Worm (Caenorhabditis elegans) whole organism, early embryonic: ENCODE data around the gene T08A11.1.

Source experiments
- B0310.2 ChIP-seq: sonication (generic microtip); optimal IDR thresholded peaks from 2 replicates; lab custom pipeline; 2016; ENCODE audit warnings: mild to moderate bottlenecking, missing genetic modification characterization, missing compliant biosample characterization
- F13C5.2 ChIP-seq: sonication (generic microtip); optimal IDR thresholded peaks from 2 replicates; lab custom pipeline; 2017; ENCODE audit warnings: mild to moderate bottlenecking, missing genetic modification characterization, inconsistent platforms, missing compliant biosample characterization
- aly-1 ChIP-seq: sonication (generic microtip); optimal IDR thresholded peaks from 2 replicates; lab custom pipeline; 2016; ENCODE audit warnings: missing genetic modification characterization, missing compliant biosample characterization
- ama-1 ChIP-seq: fragments of 150-350 bp; optimal IDR thresholded peaks from 2 replicates; lab custom pipeline; 2014
- ceh-13 ChIP-seq: fragments of 200-800 bp; sonication (Bioruptor generic); optimal IDR thresholded peaks from 2 replicates; lab custom pipeline; 2018; ENCODE audit warnings: mild to moderate bottlenecking, missing genetic modification characterization, missing compliant biosample characterization
- ceh-36 ChIP-seq: sonication (generic microtip); optimal IDR thresholded peaks from 2 replicates; lab custom pipeline; 2016; ENCODE audit warnings: missing genetic modification characterization, inconsistent platforms, missing compliant biosample characterization
- ets-7 ChIP-seq: sonication (generic microtip); optimal IDR thresholded peaks from 2 replicates; lab custom pipeline; 2016; ENCODE audit warnings: missing genotype, missing genetic modification characterization, missing compliant biosample characterization
- flt-1 ChIP-seq: fragments of 200-800 bp; sonication (Bioruptor generic); IDR thresholded peaks from 2 replicates; pipeline ENCODE4 v1.3.6; 2022; ENCODE audit warnings: missing genetic modification characterization, missing compliant biosample characterization
- hmbx-1 ChIP-seq: sonication (generic microtip); optimal IDR thresholded peaks from 2 replicates; lab custom pipeline; 2016; ENCODE audit warnings: mild to moderate bottlenecking, missing genetic modification characterization, missing compliant biosample characterization
- hmg-4 ChIP-seq: fragments of 200-800 bp; sonication (Bioruptor generic); optimal IDR thresholded peaks from 2 replicates; lab custom pipeline; 2018; ENCODE audit warnings: mild to moderate bottlenecking, missing genetic modification characterization, missing compliant biosample characterization
- hnd-1 ChIP-seq: sonication (generic microtip); optimal IDR thresholded peaks from 2 replicates; lab custom pipeline; 2016; ENCODE audit warnings: missing genetic modification characterization, missing compliant biosample characterization
- pes-1 ChIP-seq: fragments of 200-800 bp; sonication (Bioruptor generic); IDR thresholded peaks from 2 replicates; pipeline ENCODE4 v1.3.6; 2022; ENCODE audit warnings: missing genetic modification reagents, missing genetic modification characterization, missing compliant biosample characterization
- scrt-1 ChIP-seq: fragments of 200-800 bp; sonication (Bioruptor generic); IDR thresholded peaks from 2 replicates; pipeline ENCODE4 v1.3.6; 2022; ENCODE audit warnings: missing genetic modification characterization, missing compliant biosample characterization
- sea-1 ChIP-seq: fragments of 200-800 bp; sonication (Bioruptor generic); conservative IDR thresholded peaks from 2 replicates; pipeline ENCODE4 v1.3.6; 2022; ENCODE audit warnings: missing genetic modification characterization, missing compliant biosample characterization
- tbx-11 ChIP-seq: fragments of 200-800 bp; sonication (Bioruptor generic); IDR thresholded peaks from 2 replicates; pipeline ENCODE4 v1.3.6; 2022; ENCODE audit warnings: missing genetic modification characterization, missing compliant biosample characterization
- tbx-37 ChIP-seq: fragments of 200-800 bp; sonication (Bioruptor generic); conservative IDR thresholded peaks from 2 replicates; pipeline ENCODE4 v1.3.6; 2022; ENCODE audit warnings: missing genetic modification reagents, missing genetic modification characterization, missing compliant biosample characterization
- tra-4 ChIP-seq: sonication (generic microtip); optimal IDR thresholded peaks from 2 replicates; lab custom pipeline; 2017; ENCODE audit warnings: missing genetic modification characterization, missing compliant biosample characterization

The T08A11.1 gene

DNA sequence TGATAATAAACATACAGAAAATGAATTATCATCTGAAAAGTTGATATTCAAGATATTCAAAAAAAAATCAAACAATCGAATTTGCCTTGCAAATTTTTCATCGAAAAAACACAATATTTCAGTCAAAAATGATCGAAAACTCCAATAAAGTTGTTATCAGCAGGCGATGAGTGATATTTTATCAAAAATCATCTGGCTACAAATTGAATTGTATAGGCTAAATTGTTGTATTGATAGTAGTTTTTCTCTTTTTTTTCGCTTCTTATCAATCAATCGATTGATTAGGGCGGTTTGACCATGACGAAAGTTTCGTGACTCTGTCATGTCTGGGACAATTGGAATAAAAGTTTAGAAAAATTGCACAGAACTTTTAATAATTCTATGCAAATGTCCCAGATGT lies 22.8 kb downstream of the T08A11.1 start:
- no peak for TF ChIP-seq flt-1 (GFP tag; lab: Robert Waterston, UW)
- no peak for TF ChIP-seq scrt-1 (GFP tag; lab: Robert Waterston, UW)
- TF ChIP-seq B0310.2 (tag; lab: Kevin White, UChicago): no peak
- TF ChIP-seq pes-1 (GFP tag; lab: Robert Waterston, UW): no peak
- TF ChIP-seq hnd-1 (tag; lab: Kevin White, UChicago): no peak
- no peak for TF ChIP-seq aly-1 (tag; lab: Kevin White, UChicago)
- TF ChIP-seq tbx-11 (GFP tag; lab: Robert Waterston, UW): no peak
- TF ChIP-seq hmg-4 (GFP tag; lab: Kevin White, UChicago): no peak
- no peak for TF ChIP-seq ceh-36 (tag; lab: Kevin White, UChicago)
- no peak for TF ChIP-seq ceh-13 (GFP tag; lab: Kevin White, UChicago)
- TF ChIP-seq hmbx-1 (tag; lab: Kevin White, UChicago): no peak
- TF ChIP-seq tra-4 (tag; lab: Kevin White, UChicago): no peak
- no peak for TF ChIP-seq tbx-37 (GFP tag; lab: Robert Waterston, UW)
- no peak for TF ChIP-seq sea-1 (GFP tag; lab: Robert Waterston, UW)
- no peak for TF ChIP-seq ama-1 (lab: Kevin White, UChicago)
- no peak for TF ChIP-seq ets-7
- no peak for TF ChIP-seq F13C5.2 (tag; lab: Kevin White, UChicago)

DNA sequence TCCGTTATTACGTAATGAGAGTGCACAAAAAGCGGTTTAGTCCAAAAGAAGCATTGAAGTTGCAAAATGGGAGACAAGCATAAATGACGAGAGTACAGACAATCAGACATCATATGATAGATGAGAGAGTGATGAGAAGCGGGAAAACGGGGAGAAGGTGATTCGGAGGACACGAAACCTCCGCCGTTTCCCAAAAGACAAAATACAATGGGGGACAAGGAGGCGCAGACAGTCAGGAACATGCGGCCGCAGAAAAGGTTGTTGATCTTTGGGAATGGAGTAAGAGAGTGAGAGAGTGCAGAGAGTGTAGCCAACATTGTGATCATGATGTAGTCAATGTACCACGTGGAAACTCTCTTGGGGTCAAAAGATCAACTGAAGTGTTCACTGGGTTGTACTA lies 25.3 kb downstream of the T08A11.1 start:
- TF ChIP-seq hmg-4 (GFP tag; lab: Kevin White, UChicago) (peak; percentile 15), pes-1 (GFP tag; lab: Robert Waterston, UW) (no peak)

DNA sequence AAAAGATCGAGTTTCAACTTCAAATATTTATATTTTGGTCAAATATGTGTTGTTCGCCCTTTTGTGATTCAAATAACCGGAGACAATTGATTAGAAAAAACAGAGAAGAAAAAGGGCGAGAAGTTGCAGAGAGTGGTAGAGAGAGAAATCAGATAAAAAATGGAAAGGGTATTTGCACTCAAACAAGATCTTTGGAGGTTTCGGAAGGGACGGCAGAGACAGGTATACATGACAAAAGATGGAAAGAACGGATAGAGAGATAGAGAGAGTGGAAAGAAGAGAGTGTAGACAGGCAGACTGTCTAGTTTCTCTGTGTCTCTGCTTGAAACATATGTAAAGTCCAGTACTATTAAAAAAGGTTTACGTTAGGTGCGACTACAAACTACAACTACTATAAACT lies 26.8 kb downstream of the T08A11.1 start:
- TF ChIP-seq sea-1 (GFP tag; lab: Robert Waterston, UW): no peak
- TF ChIP-seq ceh-13 (GFP tag; lab: Kevin White, UChicago): no peak
- no peak for TF ChIP-seq tbx-11 (GFP tag; lab: Robert Waterston, UW)
- no peak for TF ChIP-seq F13C5.2 (tag; lab: Kevin White, UChicago)
- no peak for TF ChIP-seq flt-1 (GFP tag; lab: Robert Waterston, UW)

DNA sequence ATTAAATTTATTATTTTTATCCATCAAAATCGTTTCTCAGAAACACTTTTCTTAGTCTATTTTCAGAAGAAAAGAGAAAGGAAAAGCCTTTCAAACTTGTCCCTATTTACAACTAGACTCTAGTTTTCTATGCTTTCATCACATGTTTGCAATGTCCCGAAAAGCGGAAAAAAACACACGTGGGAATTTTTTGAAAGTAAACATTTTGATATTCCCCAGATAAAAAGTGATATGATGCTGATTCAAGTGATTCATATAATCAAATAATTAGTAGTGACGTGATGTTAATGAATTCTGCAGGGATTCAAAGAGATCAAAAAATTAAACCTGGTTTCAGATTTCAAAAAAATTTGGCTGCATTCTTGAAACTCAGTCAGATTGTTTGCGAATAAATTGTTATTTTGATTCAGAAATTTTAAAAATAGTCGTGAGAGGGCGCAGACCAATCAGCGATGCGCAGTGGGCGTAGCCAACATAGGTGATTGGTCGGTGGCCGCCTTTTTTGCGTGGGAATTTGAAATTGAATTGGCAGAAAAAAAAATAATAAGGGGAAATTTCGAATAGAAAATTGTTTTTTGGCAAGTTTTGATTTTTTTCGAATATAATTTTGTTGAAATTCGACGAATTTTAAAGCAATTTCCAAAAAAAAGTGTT lies 28.2 kb downstream of the T08A11.1 start:
- TF ChIP-seq hmbx-1 (tag; lab: Kevin White, UChicago) (no peak), ama-1 (lab: Kevin White, UChicago) (no peak), ets-7 (no peak), scrt-1 (GFP tag; lab: Robert Waterston, UW) (no peak), F13C5.2 (tag; lab: Kevin White, UChicago) (no peak), tra-4 (tag; lab: Kevin White, UChicago) (no peak), B0310.2 (tag; lab: Kevin White, UChicago) (no peak), hmg-4 (GFP tag; lab: Kevin White, UChicago) (no peak), tbx-37 (GFP tag; lab: Robert Waterston, UW) (no peak), ceh-36 (tag; lab: Kevin White, UChicago) (no peak), hnd-1 (tag; lab: Kevin White, UChicago) (no peak)

DNA sequence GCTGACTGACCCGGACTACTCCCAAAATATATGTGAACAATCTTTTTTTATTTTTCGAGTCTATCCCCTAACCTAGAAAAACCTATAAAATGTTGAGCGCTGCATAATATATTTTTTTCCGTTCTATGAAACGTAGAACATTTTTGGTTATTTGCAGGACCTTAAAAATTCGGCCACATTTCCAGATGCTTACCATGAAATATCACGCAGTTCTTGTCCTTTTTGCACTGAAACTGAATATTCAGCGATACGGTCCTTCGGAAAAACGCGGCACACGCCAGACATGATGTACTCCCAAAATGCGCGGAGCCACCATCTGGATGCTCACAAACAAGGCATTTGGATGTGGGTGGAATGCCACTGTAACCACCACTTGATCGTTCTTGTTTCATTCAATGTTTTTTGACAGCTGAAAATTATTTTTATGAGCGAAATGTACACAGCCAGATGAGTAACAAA lies 30.1 kb downstream of the T08A11.1 start, which contains the start of gene nhr-20:
nhr-20 (minus strand) TSS at position 409 of the 459 bp plus-strand sequence.
- TF ChIP-seq ama-1 (lab: Kevin White, UChicago) (no peak), B0310.2 (tag; lab: Kevin White, UChicago) (no peak), hnd-1 (tag; lab: Kevin White, UChicago) (no peak), ceh-36 (tag; lab: Kevin White, UChicago) (no peak), hmbx-1 (tag; lab: Kevin White, UChicago) (no peak), flt-1 (GFP tag; lab: Robert Waterston, UW) (no peak), aly-1 (tag; lab: Kevin White, UChicago) (no peak), sea-1 (GFP tag; lab: Robert Waterston, UW) (no peak), ets-7 (no peak), scrt-1 (GFP tag; lab: Robert Waterston, UW) (no peak), tra-4 (tag; lab: Kevin White, UChicago) (no peak), F13C5.2 (tag; lab: Kevin White, UChicago) (no peak), ceh-13 (GFP tag; lab: Kevin White, UChicago) (no peak), tbx-11 (GFP tag; lab: Robert Waterston, UW) (no peak), tbx-37 (GFP tag; lab: Robert Waterston, UW) (no peak)

DNA sequence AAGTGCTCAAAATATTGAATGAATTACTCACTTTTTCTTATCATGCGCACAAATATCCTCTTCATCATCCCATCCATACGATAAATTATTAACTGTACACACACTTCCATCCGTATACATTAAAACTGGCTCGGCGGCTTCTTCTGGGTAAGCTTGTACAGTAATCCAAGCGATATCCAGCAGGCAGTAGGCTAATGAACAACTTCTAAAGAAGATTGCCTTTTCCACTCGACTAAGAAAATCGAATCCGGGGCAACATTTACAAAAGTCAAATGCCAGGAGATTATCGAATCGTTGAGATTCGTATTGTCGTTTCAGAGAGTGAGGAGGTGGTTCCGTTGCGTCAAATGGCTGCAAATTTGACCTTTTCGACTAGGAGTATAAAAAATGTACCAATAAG lies 31.6 kb downstream of the T08A11.1 start:
- TF ChIP-seq tbx-37 (GFP tag; lab: Robert Waterston, UW) (no peak), sea-1 (GFP tag; lab: Robert Waterston, UW) (no peak), scrt-1 (GFP tag; lab: Robert Waterston, UW) (no peak), hnd-1 (tag; lab: Kevin White, UChicago) (no peak), hmg-4 (GFP tag; lab: Kevin White, UChicago) (no peak), tra-4 (tag; lab: Kevin White, UChicago) (no peak), hmbx-1 (tag; lab: Kevin White, UChicago) (no peak), tbx-11 (GFP tag; lab: Robert Waterston, UW) (no peak), flt-1 (GFP tag; lab: Robert Waterston, UW) (no peak), B0310.2 (tag; lab: Kevin White, UChicago) (no peak), F13C5.2 (tag; lab: Kevin White, UChicago) (no peak)

DNA sequence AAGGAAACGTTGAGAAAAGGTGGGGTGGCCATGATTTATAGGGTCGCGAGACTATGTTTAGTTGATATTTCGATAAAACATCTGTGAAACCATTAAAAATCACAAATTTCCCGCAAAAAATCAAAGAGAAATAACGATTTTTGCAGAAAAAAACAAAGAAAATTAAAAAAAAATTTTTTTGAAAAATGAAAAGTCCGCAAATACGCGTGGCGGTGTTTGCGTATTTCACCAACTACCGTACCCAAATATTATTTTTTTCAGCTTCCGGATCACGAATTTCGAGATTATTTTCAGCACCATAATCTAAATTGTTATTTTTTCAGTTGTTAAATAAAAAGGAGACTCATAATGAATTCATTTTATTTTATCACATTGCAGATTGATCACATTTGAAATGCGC lies 32.9 kb downstream of the T08A11.1 start:
- no peak for TF ChIP-seq flt-1 (GFP tag; lab: Robert Waterston, UW)
- TF ChIP-seq pes-1 (GFP tag; lab: Robert Waterston, UW): no peak
- no peak for TF ChIP-seq ets-7
- no peak for TF ChIP-seq hnd-1 (tag; lab: Kevin White, UChicago)
